Worm (Caenorhabditis elegans) whole organism, late embryonic: ENCODE data around the gene mrps-23.

ENCODE experiments used
- C08G9.2 ChIP-seq: sonication (generic microtip); optimal IDR thresholded peaks from 2 replicates; lab custom pipeline; 2016; ENCODE audit warnings: mild to moderate bottlenecking, missing genetic modification characterization, moderate library complexity, missing compliant biosample characterization
- K09A11.1 ChIP-seq: sonication (generic microtip); optimal IDR thresholded peaks from 2 replicates; lab custom pipeline; 2017; ENCODE audit warnings: antibody characterized with exemption, mild to moderate bottlenecking, missing genetic modification characterization, missing compliant biosample characterization; ENCODE audit not compliant: insufficient read depth
- T23F11.4 ChIP-seq: fragments of 200-800 bp; sonication (Bioruptor generic); optimal IDR thresholded peaks from 2 replicates; lab custom pipeline; 2018; ENCODE audit warnings: mild to moderate bottlenecking, missing genetic modification characterization, missing compliant biosample characterization
- ama-1 ChIP-seq: fragments of 150-350 bp; optimal IDR thresholded peaks from 2 replicates; lab custom pipeline; 2014
- ceh-14 ChIP-seq: sonication (generic microtip); optimal IDR thresholded peaks from 2 replicates; lab custom pipeline; 2016; ENCODE audit warnings: missing genotype, missing genetic modification characterization, missing compliant biosample characterization
- ceh-18 ChIP-seq: sonication (generic microtip); optimal IDR thresholded peaks from 2 replicates; lab custom pipeline; 2016; ENCODE audit warnings: missing genetic modification characterization, missing compliant biosample characterization
- ceh-31 ChIP-seq: sonication (generic microtip); optimal IDR thresholded peaks from 2 replicates; lab custom pipeline; 2016; ENCODE audit warnings: missing genetic modification characterization, missing compliant biosample characterization
- ceh-34 ChIP-seq: sonication (generic microtip); optimal IDR thresholded peaks from 2 replicates; lab custom pipeline; 2016; ENCODE audit warnings: mild to moderate bottlenecking, missing genetic modification characterization, missing compliant biosample characterization
- ceh-48 ChIP-seq: sonication (generic microtip); optimal IDR thresholded peaks from 2 replicates; lab custom pipeline; 2016; ENCODE audit warnings: missing genetic modification characterization, inconsistent platforms, missing compliant biosample characterization
- ceh-6 ChIP-seq: fragments of 200-800 bp; sonication (Bioruptor generic); optimal IDR thresholded peaks from 2 replicates; lab custom pipeline; 2018; ENCODE audit warnings: mild to moderate bottlenecking, missing genetic modification characterization, missing compliant biosample characterization
- ceh-9 ChIP-seq: sonication (generic microtip); optimal IDR thresholded peaks from 2 replicates; lab custom pipeline; 2016; ENCODE audit warnings: mild to moderate bottlenecking, missing genetic modification characterization, inconsistent platforms, missing compliant biosample characterization
- elt-2 ChIP-seq: sonication (generic microtip); optimal IDR thresholded peaks from 2 replicates; lab custom pipeline; 2016; ENCODE audit warnings: missing genetic modification reagents, missing genetic modification characterization, missing compliant biosample characterization
- eyg-1 ChIP-seq: sonication (generic microtip); optimal IDR thresholded peaks from 2 replicates; lab custom pipeline; 2016; ENCODE audit warnings: missing genotype, missing genetic modification characterization, missing compliant biosample characterization
- fkh-10 ChIP-seq: fragments of 150-350 bp; optimal IDR thresholded peaks from 2 replicates; lab custom pipeline; 2014; ENCODE audit warnings: missing biosample characterization, missing genetic modification reagents, missing genetic modification characterization
- fkh-6 ChIP-seq: sonication (generic microtip); optimal IDR thresholded peaks from 2 replicates; lab custom pipeline; 2016; ENCODE audit warnings: missing genetic modification characterization, missing compliant biosample characterization
- gmeb-2 ChIP-seq: sonication (generic microtip); optimal IDR thresholded peaks from 2 replicates; lab custom pipeline; 2016; ENCODE audit warnings: missing genetic modification characterization, inconsistent platforms, missing compliant biosample characterization
- hlh-15 ChIP-seq: sonication (generic microtip); optimal IDR thresholded peaks from 2 replicates; lab custom pipeline; 2016; ENCODE audit warnings: missing genetic modification characterization, missing compliant biosample characterization
- hlh-6 ChIP-seq: sonication (generic microtip); optimal IDR thresholded peaks from 2 replicates; lab custom pipeline; 2016; ENCODE audit warnings: missing genotype, missing genetic modification characterization, missing compliant biosample characterization
- hlh-8 ChIP-seq: sonication (generic microtip); optimal IDR thresholded peaks from 2 replicates; lab custom pipeline; 2016; ENCODE audit warnings: missing genotype, missing genetic modification characterization, missing compliant biosample characterization
- lin-11 ChIP-seq: fragments of 200-800 bp; sonication (Bioruptor generic); optimal IDR thresholded peaks from 2 replicates; lab custom pipeline; 2018; ENCODE audit warnings: mild to moderate bottlenecking, missing genetic modification characterization, missing compliant biosample characterization
- madf-2 ChIP-seq: sonication (generic microtip); optimal IDR thresholded peaks from 2 replicates; lab custom pipeline; 2017; ENCODE audit warnings: missing genetic modification characterization, missing compliant biosample characterization
- mec-3 ChIP-seq: sonication (generic microtip); optimal IDR thresholded peaks from 2 replicates; lab custom pipeline; 2016; ENCODE audit warnings: borderline replicate concordance, missing genetic modification characterization, missing compliant biosample characterization
- nfya-1 ChIP-seq: sonication (generic microtip); optimal IDR thresholded peaks from 2 replicates; lab custom pipeline; 2017; ENCODE audit warnings: missing genetic modification characterization, mild to moderate bottlenecking, missing compliant biosample characterization, antibody characterized with exemption, moderate library complexity
- odd-2 ChIP-seq: sonication (generic microtip); optimal IDR thresholded peaks from 2 replicates; lab custom pipeline; 2017; ENCODE audit warnings: antibody characterized with exemption, mild to moderate bottlenecking, missing genetic modification characterization, missing compliant biosample characterization
- pqm-1 ChIP-seq: sonication (generic microtip); optimal IDR thresholded peaks from 2 replicates; lab custom pipeline; 2016; ENCODE audit warnings: missing genetic modification characterization, missing compliant biosample characterization
- pros-1 ChIP-seq: fragments of 150-350 bp; optimal IDR thresholded peaks from 2 replicates; lab custom pipeline; 2014; ENCODE audit warnings: missing biosample characterization, missing genetic modification reagents, missing genetic modification characterization
- ref-2 ChIP-seq: sonication (generic microtip); optimal IDR thresholded peaks from 2 replicates; lab custom pipeline; 2016; ENCODE audit warnings: missing genetic modification characterization, missing compliant biosample characterization
- sdc-2 ChIP-seq: sonication (generic microtip); optimal IDR thresholded peaks from 2 replicates; lab custom pipeline; 2016; ENCODE audit warnings: missing genotype, missing genetic modification characterization, missing compliant biosample characterization
- sox-4 ChIP-seq: sonication (generic microtip); optimal IDR thresholded peaks from 2 replicates; lab custom pipeline; 2017; ENCODE audit warnings: mild to moderate bottlenecking, missing genetic modification characterization, inconsistent platforms, missing compliant biosample characterization
- tbx-2 ChIP-seq: sonication (generic microtip); optimal IDR thresholded peaks from 2 replicates; lab custom pipeline; 2016; ENCODE audit warnings: missing genetic modification characterization, missing compliant biosample characterization
- tbx-7 ChIP-seq: sonication (generic microtip); optimal IDR thresholded peaks from 2 replicates; lab custom pipeline; 2016; ENCODE audit warnings: missing genotype, missing genetic modification characterization, missing compliant biosample characterization
- unc-42 ChIP-seq: sonication (generic microtip); optimal IDR thresholded peaks from 2 replicates; lab custom pipeline; 2016; ENCODE audit warnings: missing genotype, missing genetic modification characterization, missing compliant biosample characterization
- unc-55 ChIP-seq: sonication (generic microtip); optimal IDR thresholded peaks from 2 replicates; lab custom pipeline; 2017; ENCODE audit warnings: missing biosample characterization, missing genetic modification reagents, missing genetic modification characterization

mrps-23 gene

DNA sequence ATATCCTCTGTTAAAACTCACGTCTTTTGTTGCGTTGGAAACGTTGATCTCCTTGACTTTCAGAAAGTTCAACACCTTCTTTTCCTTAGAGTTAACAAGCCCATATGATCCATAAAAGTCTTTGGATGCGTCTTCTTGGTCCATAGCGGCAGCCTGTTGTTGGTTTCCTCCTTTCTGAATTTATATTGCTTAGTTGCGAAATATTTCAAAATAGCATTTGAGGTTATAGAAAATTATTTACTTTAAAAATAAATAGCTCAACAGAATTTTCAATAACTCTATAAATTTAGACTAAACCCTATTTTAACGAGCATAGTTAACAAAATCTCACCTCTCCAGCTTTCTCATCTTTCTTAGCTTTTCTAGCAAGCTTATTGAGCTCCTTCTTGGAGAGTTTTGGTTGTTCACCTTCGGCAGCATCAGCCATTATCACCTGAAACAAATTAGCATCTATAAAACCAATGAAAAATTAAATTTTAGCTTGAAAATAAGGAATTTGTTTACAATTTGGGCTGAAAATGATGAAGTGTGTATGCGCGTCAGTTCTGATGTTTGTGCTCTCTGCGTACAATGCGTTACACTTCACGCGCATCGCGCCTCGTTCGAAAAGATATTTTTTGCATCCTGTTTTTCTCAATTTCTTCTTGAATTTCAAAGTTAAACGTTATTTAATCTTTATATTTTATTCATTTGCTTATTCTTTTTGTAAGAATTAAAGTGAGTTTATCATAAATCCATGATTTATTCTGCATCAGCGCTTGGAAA, 32.5 kb downstream of the mrps-23 start, which contains the start of the genes dars-1 and ctr-9:
Gene dars-1, minus strand, starts transcription at position 433 of the 765 bp plus-strand sequence.
Gene ctr-9, plus strand, starts transcription at position 614 of the 765 bp plus-strand sequence.
- TF ChIP-seq gmeb-2 (no peak), tbx-2 (no peak)

ce11 chrIII:9489798-9490197, 33.7 kb downstream of the mrps-23 start:
- TF ChIP-seq fkh-6 (tag; lab: Kevin White, UChicago) = no peak
- no peak for TF ChIP-seq mec-3
- no peak for TF ChIP-seq eyg-1 (tag; lab: Kevin White, UChicago)
- TF ChIP-seq madf-2 = no peak

DNA sequence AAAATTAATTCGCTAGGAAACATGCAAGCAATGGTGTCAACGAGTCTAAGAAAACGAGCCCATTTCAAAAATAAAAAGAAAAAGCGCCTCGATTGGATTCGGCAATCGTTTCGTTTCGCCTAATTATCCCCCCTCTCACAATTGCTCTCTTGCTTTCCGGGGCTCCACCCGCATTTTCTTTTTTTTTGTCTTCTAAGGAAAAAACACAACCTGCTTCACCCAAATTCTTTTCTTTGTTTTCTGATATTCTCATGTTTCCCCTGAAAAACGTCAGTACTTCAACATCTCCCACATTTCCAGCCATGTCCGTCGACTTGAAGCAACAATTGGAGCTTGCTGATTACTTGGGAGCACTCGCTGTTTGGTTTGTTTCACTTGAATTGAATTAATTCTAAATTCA, 35.0 kb downstream of the mrps-23 start, which contains the start of gene nlp-36:
Gene nlp-36, plus strand, starts transcription at position 301 of the 400 bp plus-strand sequence.
- TF ChIP-seq sdc-2 (tag; lab: Kevin White, UChicago) (no peak), ceh-6 (GFP tag; lab: Kevin White, UChicago) (no peak), sox-4 (tag; lab: Kevin White, UChicago) (no peak), ceh-9 (tag; lab: Kevin White, UChicago) (no peak)

DNA sequence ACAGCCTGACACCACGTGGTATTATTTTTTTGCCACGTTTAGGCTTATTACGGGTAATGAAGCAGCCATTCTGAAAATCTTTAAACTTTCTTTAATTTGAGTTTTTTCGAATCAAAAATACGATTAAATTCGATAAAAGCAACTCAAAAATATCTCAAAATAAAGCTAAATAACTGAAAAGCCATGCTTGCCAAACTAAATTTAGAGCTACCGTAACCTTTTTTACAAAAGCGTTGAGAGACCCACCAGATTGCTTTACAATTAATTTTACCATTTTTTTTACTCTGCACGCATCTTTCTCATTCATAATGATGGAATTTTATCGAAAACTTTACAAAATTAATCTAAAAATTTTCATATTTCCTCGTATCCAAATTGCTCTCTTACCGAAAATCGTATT, 35.4 kb downstream of the mrps-23 start:
- TF ChIP-seq odd-2 (no peak), K09A11.1 (tag; lab: Kevin White, UChicago) (no peak), hlh-6 (tag; lab: Kevin White, UChicago) (no peak), ref-2 (tag; lab: Kevin White, UChicago) (no peak), unc-55 (no peak), mec-3 (no peak), madf-2 (no peak), eyg-1 (tag; lab: Kevin White, UChicago) (no peak), tbx-7 (no peak), ceh-18 (no peak), elt-2 (no peak), ceh-48 (tag; lab: Kevin White, UChicago) (no peak), ceh-14 (no peak), C08G9.2 (tag; lab: Kevin White, UChicago) (no peak), nfya-1 (tag; lab: Kevin White, UChicago) (no peak)

DNA sequence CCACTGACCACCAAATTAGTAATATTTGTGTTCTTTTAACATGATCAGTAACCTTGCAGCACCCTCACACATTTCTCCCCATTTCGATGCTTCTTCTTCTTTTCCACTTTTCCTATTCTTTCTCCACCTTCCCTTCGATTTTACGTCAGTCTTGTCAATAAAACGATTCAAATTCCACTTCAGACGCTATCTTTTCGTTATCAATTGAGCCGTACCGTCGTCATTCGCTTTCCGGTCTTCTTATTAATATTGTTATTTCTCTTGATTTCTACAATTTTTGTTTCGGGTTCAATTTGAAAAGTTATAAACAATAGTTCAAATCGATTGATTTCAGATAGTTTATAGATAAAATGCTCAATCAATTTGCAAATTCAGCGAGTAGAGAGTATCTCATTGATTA, 36.0 kb downstream of the mrps-23 start:
- TF ChIP-seq elt-2 (peak; percentile 6), hlh-15 (tag; lab: Kevin White, UChicago) (no peak)

- TF ChIP-seq fkh-10 (GFP tag; lab: Kevin White, UChicago) (no peak), pqm-1 (tag; lab: Kevin White, UChicago) (no peak), lin-11 (tag; lab: Kevin White, UChicago) (no peak)
Observed at ce11 chrIII:9485373-9485772, 38.1 kb downstream of the mrps-23 start, which contains the start of gene bre-3. Gene bre-3 (minus strand): TSS chrIII:9485473.

DNA sequence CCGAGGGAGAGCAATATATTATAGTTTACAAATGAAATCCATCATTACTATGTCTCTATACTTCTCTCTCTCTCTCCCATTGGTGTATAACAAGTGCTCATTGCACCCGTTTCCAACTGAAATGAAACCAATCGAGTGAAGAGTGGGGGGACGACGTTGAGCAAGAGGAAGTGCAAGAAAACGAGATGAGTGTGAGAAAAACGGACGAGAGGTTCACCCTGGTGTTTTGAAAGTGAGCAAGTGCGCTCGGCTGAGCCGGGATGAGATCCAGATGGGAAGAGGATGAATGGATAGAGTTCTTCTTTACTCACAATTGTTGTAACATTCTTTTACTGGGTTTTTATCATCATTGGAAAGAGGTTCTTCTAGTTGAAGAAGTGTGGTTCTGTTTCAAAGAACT, 39.8 kb downstream of the mrps-23 start:
- TF ChIP-seq ceh-31 (tag; lab: Kevin White, UChicago) = peak; percentile 56
- TF ChIP-seq ceh-34 = peak; percentile 32
- no peak for TF ChIP-seq mec-3
- peak; percentile 59 for TF ChIP-seq nfya-1 (tag; lab: Kevin White, UChicago)
- TF ChIP-seq pqm-1 (tag; lab: Kevin White, UChicago) = no peak
- TF ChIP-seq madf-2 = no peak
- no peak for TF ChIP-seq ama-1
- no peak for TF ChIP-seq T23F11.4
- no peak for TF ChIP-seq pros-1
- peak; percentile 80 for TF ChIP-seq hlh-8 (tag; lab: Kevin White, UChicago)
- TF ChIP-seq unc-42 = peak; percentile 54
